Worm (Caenorhabditis elegans) whole organism, L2 larva: ENCODE measurements around the gene T23B5.3.

Experiments used
- R02D3.7 ChIP-seq: fragments of 150-350 bp; optimal IDR thresholded peaks from 2 replicates; lab custom pipeline; 2014; ENCODE audit warnings: missing biosample characterization, missing genetic modification characterization
- ZK546.5 ChIP-seq: sonication (generic microtip); optimal IDR thresholded peaks from 2 replicates; lab custom pipeline; 2017; ENCODE audit warnings: missing biosample characterization, missing genetic modification characterization
- aly-2 ChIP-seq: fragments of 150-350 bp; optimal IDR thresholded peaks from 2 replicates; lab custom pipeline; 2014; ENCODE audit warnings: missing biosample characterization, missing genetic modification characterization
- ceh-16 ChIP-seq: fragments of 150-350 bp; optimal IDR thresholded peaks from 2 replicates; lab custom pipeline; 2014; ENCODE audit warnings: missing biosample characterization, missing genetic modification characterization
- lsy-2 ChIP-seq, 2 experiments: fragments of 150-350 bp in 1 of 2; sonication (generic microtip) in 1 of 2; optimal IDR thresholded peaks; 2 replicates each; lab custom pipeline; 2014 to 2017; ENCODE audit warnings: missing biosample characterization in 2 of 2, missing genetic modification characterization in 2 of 2
- nhr-129 ChIP-seq: fragments of 150-350 bp; optimal IDR thresholded peaks from 2 replicates; lab custom pipeline; 2014; ENCODE audit warnings: missing biosample characterization, missing genetic modification characterization
- nhr-23 ChIP-seq: fragments of 150-350 bp; optimal IDR thresholded peaks from 2 replicates; lab custom pipeline; 2014; ENCODE audit warnings: missing biosample characterization, missing genetic modification reagents, missing genetic modification characterization
- skn-1 ChIP-seq: sonication (generic microtip); optimal IDR thresholded peaks from 2 replicates; lab custom pipeline; 2017; ENCODE audit warnings: missing biosample characterization, missing genetic modification characterization
- ztf-11 ChIP-seq: sonication (generic microtip); optimal IDR thresholded peaks from 2 replicates; lab custom pipeline; 2017; ENCODE audit warnings: missing biosample characterization, missing genetic modification characterization

- TF ChIP-seq ZK546.5 (tag; lab: Kevin White, UChicago) (no peak), ztf-11 (tag; lab: Kevin White, UChicago) (no peak), skn-1 (tag; lab: Kevin White, UChicago) (no peak), nhr-23 (tag; lab: Kevin White, UChicago) (no peak), ceh-16 (tag; lab: Kevin White, UChicago) (no peak), lsy-2 (tag; optimal IDR thresholded peaks at IDR 0.05; lab: Kevin White, UChicago) (no peak), aly-2 (tag; lab: Kevin White, UChicago) (no peak), R02D3.7 (tag; lab: Kevin White, UChicago) (no peak), nhr-129 (no peak)
Observed at ce11 chrIV:12725228-12725627, 36.8 kb downstream of the T23B5.3 start.
